Fruit fly (Drosophila melanogaster) whole organism, pupa: Measurements from ENCODE around the gene E2f1.

Experiments
- CG10348 ChIP-seq: fragments of 200-800 bp; sonication (Bioruptor generic); IDR thresholded peaks from 2 replicates; pipeline ENCODE4 v1.3.6; 2022; ENCODE audit warnings: missing biosample characterization, missing genetic modification characterization
- CG12605 ChIP-seq: fragments of 200-800 bp; sonication (Bioruptor generic); IDR thresholded peaks from 2 replicates; pipeline ENCODE4 v1.3.6; 2022; ENCODE audit warnings: missing biosample characterization, missing genetic modification characterization
- CG13204 ChIP-seq: fragments of 200-800 bp; sonication (Bioruptor generic); optimal IDR thresholded peaks from 2 replicates; lab custom pipeline; 2018; ENCODE audit warnings: missing biosample characterization, mild to moderate bottlenecking, missing genetic modification characterization, moderate library complexity
- CG14655 ChIP-seq: fragments of 200-800 bp; sonication (Bioruptor generic); optimal IDR thresholded peaks from 3 replicates; lab custom pipeline; 2017; ENCODE audit warnings: mild to moderate bottlenecking, missing biosample characterization, missing genetic modification reagents, missing genetic modification characterization
- CG15710 ChIP-seq: fragments of 200-800 bp; sonication (Bioruptor generic); optimal IDR thresholded peaks from 2 replicates; lab custom pipeline; 2018; ENCODE audit warnings: missing biosample characterization, mild to moderate bottlenecking, missing genetic modification characterization, moderate library complexity
- CG17806 ChIP-seq: fragments of 200-800 bp; sonication (Bioruptor generic); optimal IDR thresholded peaks from 2 replicates; lab custom pipeline; 2018; ENCODE audit warnings: missing biosample characterization, mild to moderate bottlenecking, missing genetic modification characterization, moderate library complexity
- CG32121 ChIP-seq: fragments of 200-800 bp; sonication (Bioruptor generic); IDR thresholded peaks from 2 replicates; pipeline ENCODE4 v1.3.6; 2022; ENCODE audit warnings: missing biosample characterization, missing genetic modification characterization
- CG34367 ChIP-seq: fragments of 200-800 bp; sonication (Bioruptor generic); optimal IDR thresholded peaks from 2 replicates; lab custom pipeline; 2018; ENCODE audit warnings: missing biosample characterization, mild to moderate bottlenecking, missing genetic modification characterization
- CG4496 ChIP-seq: fragments of 200-800 bp; sonication (Bioruptor generic); IDR thresholded peaks from 3 replicates; pipeline ENCODE4 v1.3.6; 2022; ENCODE audit warnings: missing biosample characterization, missing genetic modification characterization
- CG8159 ChIP-seq: fragments of 200-800 bp; sonication (Bioruptor generic); optimal IDR thresholded peaks from 3 replicates; lab custom pipeline; 2018; ENCODE audit warnings: missing biosample characterization, mild to moderate bottlenecking, missing genetic modification characterization, moderate library complexity
- CG8301 ChIP-seq: fragments of 200-800 bp; sonication (Bioruptor generic); optimal IDR thresholded peaks from 2 replicates; lab custom pipeline; 2018; ENCODE audit warnings: missing biosample characterization, mild to moderate bottlenecking, missing genetic modification characterization
- CG9948 ChIP-seq: fragments of 200-800 bp; sonication (Bioruptor generic); optimal IDR thresholded peaks from 2 replicates; lab custom pipeline; 2018; ENCODE audit warnings: missing biosample characterization, mild to moderate bottlenecking, missing genetic modification characterization, moderate library complexity
- D1 ChIP-seq: fragments of 200-800 bp; sonication (Bioruptor generic); optimal IDR thresholded peaks from 2 replicates; lab custom pipeline; 2018; ENCODE audit warnings: missing biosample characterization, mild to moderate bottlenecking, missing genetic modification characterization, moderate library complexity
- EcR ChIP-seq: fragments of 200-800 bp; sonication (Bioruptor generic); optimal IDR thresholded peaks from 3 replicates; lab custom pipeline; 2019; ENCODE audit warnings: missing biosample characterization, missing genetic modification characterization, mild to moderate bottlenecking, moderate library complexity, missing genetic modification reagents
- Ets98B ChIP-seq: fragments of 200-800 bp; sonication (Bioruptor generic); IDR thresholded peaks from 2 replicates; pipeline ENCODE4 v1.3.6; 2022; ENCODE audit warnings: missing biosample characterization, missing genetic modification characterization
- Pif1A ChIP-seq: fragments of 200-800 bp; sonication (Bioruptor generic); optimal IDR thresholded peaks from 3 replicates; lab custom pipeline; 2016; ENCODE audit warnings: missing biosample characterization, missing genetic modification characterization
- Pif1B ChIP-seq: fragments of 200-800 bp; sonication (Bioruptor generic); optimal IDR thresholded peaks from 3 replicates; lab custom pipeline; 2016; ENCODE audit warnings: missing biosample characterization, missing genetic modification characterization
- Snoo ChIP-seq: fragments of 200-800 bp; sonication (Bioruptor generic); optimal IDR thresholded peaks from 3 replicates; lab custom pipeline; 2017; ENCODE audit warnings: missing biosample characterization, mild to moderate bottlenecking, missing genetic modification characterization, inconsistent platforms
- fd96Ca ChIP-seq: fragments of 200-800 bp; sonication (Bioruptor generic); IDR thresholded peaks from 3 replicates; pipeline ENCODE4 v1.3.6; 2022; ENCODE audit warnings: missing biosample characterization, missing genetic modification characterization
- gl ChIP-seq: fragments of 200-800 bp; sonication (Bioruptor generic); optimal IDR thresholded peaks from 2 replicates; lab custom pipeline; 2018; ENCODE audit warnings: missing biosample characterization, mild to moderate bottlenecking, missing genetic modification characterization
- rn ChIP-seq: fragments of 200-800 bp; sonication (Bioruptor generic); IDR thresholded peaks from 2 replicates; pipeline ENCODE4 v1.3.6; 2022; ENCODE audit warnings: missing biosample characterization, missing genetic modification characterization

E2f1 gene

dm6 chr3R:21624352-21624954 lies 36.2 kb downstream of the E2f1 start:
- TF ChIP-seq EcR (GFP tag; lab: Kevin White, UChicago) (peak; percentile 50), CG32121 (no peak), rn (no peak)

DNA sequence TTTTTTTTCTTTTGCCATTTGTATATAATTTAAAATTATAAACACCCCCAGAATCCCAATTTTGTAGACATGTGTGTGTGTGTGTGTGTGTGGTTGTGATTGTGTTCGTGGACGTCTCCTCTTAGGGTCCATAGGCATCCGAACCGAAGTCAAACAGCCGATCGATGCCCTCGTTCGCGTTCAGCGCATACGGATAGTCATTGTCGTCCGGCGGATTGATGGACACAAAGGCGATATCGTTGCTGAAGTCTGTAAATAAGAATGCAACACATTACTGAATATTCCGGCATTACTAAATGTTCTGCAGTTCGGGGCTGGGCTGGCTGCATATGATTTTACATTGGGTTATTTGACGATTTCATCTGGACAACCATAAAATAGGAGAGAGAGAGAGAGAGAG lies 39.2 kb downstream of the E2f1 start:
- TF ChIP-seq Snoo (tag; lab: Kevin White, UChicago) (no peak), CG8301 (tag; lab: Kevin White, UChicago) (no peak), D1 (tag; lab: Kevin White, UChicago) (no peak), EcR (GFP tag; lab: Kevin White, UChicago) (peak; percentile 29), fd96Ca (GFP tag; lab: Robert Waterston, UW) (no peak)

DNA sequence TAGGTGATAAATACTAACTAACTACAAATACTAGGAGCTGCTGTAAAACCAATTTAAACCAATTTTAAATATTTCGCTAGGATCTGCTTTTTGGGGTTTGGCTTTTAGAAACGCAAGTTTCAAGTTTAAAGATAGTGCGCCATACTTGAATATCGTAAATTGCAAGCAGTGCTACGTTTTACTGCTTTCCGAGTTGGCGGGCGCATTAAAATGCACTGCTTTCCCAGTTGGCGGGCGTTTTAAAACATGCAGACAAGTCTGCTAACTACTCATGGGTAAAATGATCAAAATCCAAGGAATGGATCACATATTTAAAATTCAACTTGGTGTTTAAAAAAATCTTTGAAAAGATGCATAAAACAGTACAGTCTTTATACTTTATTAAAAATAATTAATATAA lies 40.9 kb downstream of the E2f1 start:
- peak; percentile 44 for TF ChIP-seq D1 (tag; lab: Kevin White, UChicago)
- TF ChIP-seq CG8301 (tag; lab: Kevin White, UChicago) = no peak

DNA sequence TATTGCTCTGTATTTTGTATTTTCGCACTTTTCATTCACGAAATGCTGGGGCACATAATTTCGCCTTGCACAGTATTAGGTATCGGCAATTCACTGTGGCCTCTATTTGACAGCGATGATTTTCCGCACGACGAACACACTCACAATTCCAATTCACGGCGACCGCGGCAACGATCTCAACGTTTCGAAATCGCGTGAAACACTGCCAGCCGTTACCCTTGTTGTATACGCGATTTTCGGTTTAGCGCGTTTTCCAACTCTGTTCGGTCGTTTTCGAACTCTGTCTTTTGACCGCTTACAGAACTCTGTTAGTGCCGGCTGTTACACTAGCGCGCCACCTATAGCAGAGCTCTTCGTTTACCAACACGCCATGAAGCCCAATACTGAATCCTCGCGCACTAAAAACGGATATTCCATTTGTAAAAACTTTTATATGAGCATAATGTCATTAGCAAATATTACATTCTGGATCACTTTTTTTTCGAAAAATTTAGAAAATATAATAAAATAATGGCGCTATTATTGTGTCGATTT lies 41.5 kb downstream of the E2f1 start, which contains the start of gene InR:
TSS of gene InR (minus strand) at position 205 of the 534 bp plus-strand sequence.
- TF ChIP-seq CG10348 (GFP tag; lab: Robert Waterston, UW) (no peak), CG9948 (tag; lab: Kevin White, UChicago) (no peak), CG15710 (tag; lab: Kevin White, UChicago) (peak; percentile 14), CG13204 (peak; percentile 20), Ets98B (GFP tag; lab: Robert Waterston, UW) (no peak), D1 (tag; lab: Kevin White, UChicago) (no peak), CG34367 (peak; percentile 22), CG14655 (GFP tag; lab: Kevin White, UChicago) (no peak), EcR (GFP tag; lab: Kevin White, UChicago) (peak; percentile 70), CG12605 (GFP tag; lab: Robert Waterston, UW) (no peak), Pif1B (GFP tag; lab: Kevin White, UChicago) (no peak), CG32121 (no peak), CG17806 (tag; lab: Kevin White, UChicago) (no peak), CG8159 (tag; lab: Kevin White, UChicago) (peak; percentile 3), fd96Ca (GFP tag; lab: Robert Waterston, UW) (no peak), gl (tag; lab: Kevin White, UChicago) (peak; percentile 9), CG4496 (no peak), Snoo (tag; lab: Kevin White, UChicago) (peak; percentile 66), rn (no peak), CG8301 (tag; lab: Kevin White, UChicago) (no peak), Pif1A (GFP tag; lab: Kevin White, UChicago) (peak; percentile 39)

dm6 chr3R:21618299-21619116 lies 42.2 kb downstream of the E2f1 start:
- TF ChIP-seq CG12605 (GFP tag; lab: Robert Waterston, UW) (no peak), CG4496 (no peak), CG8301 (tag; lab: Kevin White, UChicago) (peak; percentile 7), CG14655 (GFP tag; lab: Kevin White, UChicago) (peak; percentile 20), CG13204 (peak; percentile 63), CG10348 (GFP tag; lab: Robert Waterston, UW) (no peak), D1 (tag; lab: Kevin White, UChicago) (peak; percentile 40), CG32121 (no peak), CG17806 (tag; lab: Kevin White, UChicago) (no peak), CG34367 (peak; percentile 3), Snoo (tag; lab: Kevin White, UChicago) (no peak), rn (no peak), CG8159 (tag; lab: Kevin White, UChicago) (peak; percentile 35), fd96Ca (GFP tag; lab: Robert Waterston, UW) (no peak), CG9948 (tag; lab: Kevin White, UChicago) (no peak), Pif1A (GFP tag; lab: Kevin White, UChicago) (peak; percentile 48), CG15710 (tag; lab: Kevin White, UChicago) (peak; percentile 28), gl (tag; lab: Kevin White, UChicago) (peak; percentile 70), Ets98B (GFP tag; lab: Robert Waterston, UW) (no peak), EcR (GFP tag; lab: Kevin White, UChicago) (peak; percentile 84), Pif1B (GFP tag; lab: Kevin White, UChicago) (peak; percentile 32)
